Fruit fly (Drosophila melanogaster) whole organism, embryonic: ENCODE measurements around the gene CG1074.

Source experiments
- Bdp1 ChIP-seq: fragments of 200-800 bp; sonication (Bioruptor generic); optimal IDR thresholded peaks from 3 replicates; lab custom pipeline; 2016; ENCODE audit warnings: missing biosample characterization, missing genetic modification characterization
- CG11085 ChIP-seq: fragments of 200-800 bp; sonication (Bioruptor generic); IDR thresholded peaks from 2 replicates; pipeline ENCODE4 v1.3.6; 2022; ENCODE audit warnings: missing biosample characterization, missing genetic modification characterization
- CG11504 ChIP-seq: fragments of 200-800 bp; sonication (Bioruptor generic); optimal IDR thresholded peaks from 3 replicates; lab custom pipeline; 2019; ENCODE audit warnings: missing biosample characterization, mild to moderate bottlenecking, missing genetic modification characterization, moderate library complexity
- CG11695 ChIP-seq: fragments of 200-800 bp; sonication (Bioruptor generic); IDR thresholded peaks from 3 replicates; pipeline ENCODE4 v1.3.6; 2022; ENCODE audit warnings: missing biosample characterization, missing genetic modification characterization
- CG12744 ChIP-seq: fragments of 200-800 bp; sonication (Bioruptor generic); optimal IDR thresholded peaks from 2 replicates; lab custom pipeline; 2016; ENCODE audit warnings: missing biosample characterization, missing genetic modification characterization
- CG13424 ChIP-seq: fragments of 200-800 bp; sonication (Bioruptor generic); optimal IDR thresholded peaks from 2 replicates; lab custom pipeline; 2019; ENCODE audit warnings: missing biosample characterization, mild to moderate bottlenecking, missing genetic modification characterization, moderate library complexity
- CG15514 ChIP-seq: fragments of 200-800 bp; sonication (Bioruptor generic); optimal IDR thresholded peaks from 3 replicates; lab custom pipeline; 2017; ENCODE audit warnings: missing biosample characterization, missing genetic modification characterization, mild to moderate bottlenecking, moderate library complexity, missing genetic modification reagents
- CG16863 ChIP-seq: fragments of 200-800 bp; sonication (Bioruptor generic); optimal IDR thresholded peaks from 3 replicates; lab custom pipeline; 2016; ENCODE audit warnings: missing biosample characterization, missing genetic modification characterization
- CG31365 ChIP-seq: fragments of 200-800 bp; sonication (Bioruptor generic); optimal IDR thresholded peaks from 2 replicates; lab custom pipeline; 2018; ENCODE audit warnings: missing biosample characterization, mild to moderate bottlenecking, missing genetic modification characterization
- CG4617 ChIP-seq: fragments of 200-800 bp; sonication (Bioruptor generic); optimal IDR thresholded peaks from 3 replicates; lab custom pipeline; 2016; ENCODE audit warnings: missing biosample characterization, missing genetic modification characterization, borderline replicate concordance
- CG6654 ChIP-seq: fragments of 200-800 bp; sonication (Bioruptor generic); optimal IDR thresholded peaks from 2 replicates; lab custom pipeline; 2017; ENCODE audit warnings: missing biosample characterization, mild to moderate bottlenecking, missing genetic modification characterization
- CG6765 ChIP-seq: fragments of 200-800 bp; sonication (Bioruptor generic); optimal IDR thresholded peaks from 3 replicates; lab custom pipeline; 2017; ENCODE audit warnings: missing biosample characterization, mild to moderate bottlenecking, missing genetic modification characterization
- CG6791 ChIP-seq: fragments of 200-800 bp; sonication (Bioruptor generic); IDR thresholded peaks from 3 replicates; pipeline ENCODE4 v1.3.6; 2022; ENCODE audit warnings: missing biosample characterization, missing genetic modification characterization; ENCODE audit not compliant: partially characterized antibody
- CG7357 ChIP-seq: fragments of 200-800 bp; sonication (Bioruptor generic); IDR thresholded peaks from 3 replicates; pipeline ENCODE4 v1.3.6; 2022; ENCODE audit warnings: missing biosample characterization, missing genetic modification characterization
- CG7928 ChIP-seq: fragments of 200-800 bp; sonication (Bioruptor generic); optimal IDR thresholded peaks from 2 replicates; lab custom pipeline; 2017; ENCODE audit warnings: missing biosample characterization, mild to moderate bottlenecking, missing genetic modification characterization
- CG7963 ChIP-seq: fragments of 200-800 bp; sonication (Bioruptor generic); IDR thresholded peaks from 3 replicates; pipeline ENCODE4 v1.3.6; 2022; ENCODE audit warnings: missing biosample characterization, missing genetic modification characterization; ENCODE audit not compliant: partially characterized antibody
- CG8089 ChIP-seq: fragments of 200-800 bp; sonication (Bioruptor generic); optimal IDR thresholded peaks from 3 replicates; lab custom pipeline; 2016; ENCODE audit warnings: missing biosample characterization, missing genetic modification characterization
- D19A ChIP-seq: fragments of 200-800 bp; optimal IDR thresholded peaks from 3 replicates; lab custom pipeline; 2019; ENCODE audit warnings: missing biosample characterization, mild to moderate bottlenecking, missing genetic modification characterization, moderate library complexity
- Drgx ChIP-seq: fragments of 200-800 bp; sonication (Bioruptor generic); IDR thresholded peaks from 2 replicates; pipeline ENCODE4 v1.3.6; 2022; ENCODE audit warnings: missing biosample characterization, missing genetic modification characterization
- Ets65A ChIP-seq: fragments of 200-800 bp; sonication (Bioruptor generic); peaks from one replicate; lab custom pipeline; 2016; ENCODE audit warnings: missing biosample characterization, missing genetic modification characterization
- Gsc ChIP-seq: fragments of 200-800 bp; sonication (Bioruptor generic); IDR thresholded peaks from 2 replicates; pipeline ENCODE4 v1.3.6; 2022; ENCODE audit warnings: missing biosample characterization, missing genetic modification characterization
- HHEX ChIP-seq: fragments of 200-800 bp; sonication (Bioruptor generic); optimal IDR thresholded peaks from 3 replicates; lab custom pipeline; 2017; ENCODE audit warnings: missing biosample characterization, mild to moderate bottlenecking, missing genetic modification characterization, missing genetic modification reagents
- HmgD ChIP-seq: fragments of 200-800 bp; sonication (Bioruptor generic); optimal IDR thresholded peaks from 3 replicates; lab custom pipeline; 2016; ENCODE audit warnings: missing biosample characterization, missing genetic modification characterization
- HmgZ ChIP-seq: fragments of 200-800 bp; sonication (Bioruptor generic); optimal IDR thresholded peaks from 2 replicates; lab custom pipeline; 2018; ENCODE audit warnings: missing biosample characterization, mild to moderate bottlenecking, missing genetic modification characterization
- Hmr ChIP-seq: fragments of 200-800 bp; sonication (Bioruptor generic); optimal IDR thresholded peaks from 3 replicates; lab custom pipeline; 2017; ENCODE audit warnings: mild to moderate bottlenecking, missing biosample characterization, missing genetic modification reagents, missing genetic modification characterization
- Lhr ChIP-seq: fragments of 200-800 bp; sonication (Bioruptor generic); optimal IDR thresholded peaks from 3 replicates; lab custom pipeline; 2017; ENCODE audit warnings: mild to moderate bottlenecking, missing biosample characterization, missing genetic modification reagents, missing genetic modification characterization
- Med ChIP-seq: fragments of 200-800 bp; sonication (Bioruptor generic); peaks from one replicate; lab custom pipeline; 2016; ENCODE audit warnings: missing biosample characterization, missing genetic modification characterization, mild to moderate bottlenecking, inconsistent platforms, moderate library complexity
- Sin3A ChIP-seq: fragments of >200 bp; optimal IDR thresholded peaks from 2 replicates; lab custom pipeline; 2018
- Sry-δ ChIP-seq: fragments of 200-800 bp; sonication (Bioruptor generic); optimal IDR thresholded peaks from 2 replicates; lab custom pipeline; 2016; ENCODE audit warnings: missing biosample characterization, missing genetic modification characterization
- Xbp1 ChIP-seq: fragments of 200-800 bp; sonication (Bioruptor generic); optimal IDR thresholded peaks from 3 replicates; lab custom pipeline; 2016; ENCODE audit warnings: missing biosample characterization, mild to moderate bottlenecking, missing genetic modification characterization
- ase ChIP-seq: fragments of 200-800 bp; sonication (Bioruptor generic); IDR thresholded peaks from 3 replicates; pipeline ENCODE4 v1.3.6; 2022; ENCODE audit warnings: missing biosample characterization, missing genetic modification characterization
- bbx ChIP-seq: fragments of 200-800 bp; sonication (Bioruptor generic); IDR thresholded peaks from 2 replicates; pipeline ENCODE4 v1.3.6; 2022; ENCODE audit warnings: missing biosample characterization, missing genetic modification characterization; ENCODE audit not compliant: partially characterized antibody
- chif ChIP-seq, 2 experiments: fragments of 200-800 bp; sonication (Bioruptor generic); optimal IDR thresholded peaks; 3 replicates each; lab custom pipeline; 2016; ENCODE audit warnings: missing biosample characterization in 2 of 2, missing genetic modification characterization in 2 of 2
- ci ChIP-seq: fragments of 200-800 bp; sonication (Bioruptor generic); IDR thresholded peaks from 3 replicates; pipeline ENCODE4 v1.3.6; 2022; ENCODE audit warnings: missing biosample characterization, missing genetic modification characterization
- crol ChIP-seq: fragments of 200-800 bp; sonication (Bioruptor generic); IDR thresholded peaks from 2 replicates; pipeline ENCODE4 v1.3.6; 2022; ENCODE audit warnings: missing biosample characterization, missing genetic modification characterization
- exex ChIP-seq: fragments of 200-800 bp; sonication (Bioruptor generic); optimal IDR thresholded peaks from 4 replicates; lab custom pipeline; 2018; ENCODE audit warnings: missing biosample characterization, mild to moderate bottlenecking, missing genetic modification characterization, moderate library complexity
- gfzf ChIP-seq: fragments of 200-800 bp; sonication (Bioruptor generic); optimal IDR thresholded peaks from 2 replicates; lab custom pipeline; 2016; ENCODE audit warnings: missing biosample characterization, mild to moderate bottlenecking, missing genetic modification characterization, moderate library complexity
- grn ChIP-seq: fragments of 200-800 bp; sonication (Bioruptor generic); optimal IDR thresholded peaks from 3 replicates; lab custom pipeline; 2017; ENCODE audit warnings: missing biosample characterization, missing genetic modification characterization
- inv ChIP-seq: fragments of 200-800 bp; sonication (Bioruptor generic); IDR thresholded peaks from 2 replicates; pipeline ENCODE4 v1.3.6; 2022; ENCODE audit warnings: missing biosample characterization, missing genetic modification characterization; ENCODE audit not compliant: partially characterized antibody
- mirr ChIP-seq: fragments of 200-800 bp; sonication (Bioruptor generic); optimal IDR thresholded peaks from 3 replicates; lab custom pipeline; 2018; ENCODE audit warnings: missing biosample characterization, mild to moderate bottlenecking, missing genetic modification characterization
- nerfin-1 ChIP-seq: fragments of 200-800 bp; sonication (Bioruptor generic); optimal IDR thresholded peaks from 3 replicates; lab custom pipeline; 2019; ENCODE audit warnings: missing biosample characterization, mild to moderate bottlenecking, missing genetic modification characterization, moderate library complexity
- pnt ChIP-seq: fragments of 200-800 bp; sonication (Bioruptor generic); optimal IDR thresholded peaks from 3 replicates; lab custom pipeline; 2016; ENCODE audit warnings: missing biosample characterization, missing genetic modification characterization
- sug ChIP-seq: fragments of 200-800 bp; optimal IDR thresholded peaks from 2 replicates; lab custom pipeline; 2019; ENCODE audit warnings: missing biosample characterization, mild to moderate bottlenecking, missing genetic modification characterization, moderate library complexity
- tll ChIP-seq, 2 experiments: fragments of 200-800 bp in 1 of 2; fragments of >200 bp in 1 of 2; sonication (Bioruptor generic) in 1 of 2; optimal IDR thresholded peaks; 2 replicates each; lab custom pipeline; 2017 to 2019; ENCODE audit warnings: missing biosample characterization in 2 of 2, missing genetic modification characterization in 2 of 2, mild to moderate bottlenecking in 1 of 2, moderate library complexity in 1 of 2
- trem ChIP-seq: fragments of 200-800 bp; optimal IDR thresholded peaks from 3 replicates; lab custom pipeline; 2019; ENCODE audit warnings: missing biosample characterization, mild to moderate bottlenecking, missing genetic modification characterization, moderate library complexity

CG1074 gene

DNA sequence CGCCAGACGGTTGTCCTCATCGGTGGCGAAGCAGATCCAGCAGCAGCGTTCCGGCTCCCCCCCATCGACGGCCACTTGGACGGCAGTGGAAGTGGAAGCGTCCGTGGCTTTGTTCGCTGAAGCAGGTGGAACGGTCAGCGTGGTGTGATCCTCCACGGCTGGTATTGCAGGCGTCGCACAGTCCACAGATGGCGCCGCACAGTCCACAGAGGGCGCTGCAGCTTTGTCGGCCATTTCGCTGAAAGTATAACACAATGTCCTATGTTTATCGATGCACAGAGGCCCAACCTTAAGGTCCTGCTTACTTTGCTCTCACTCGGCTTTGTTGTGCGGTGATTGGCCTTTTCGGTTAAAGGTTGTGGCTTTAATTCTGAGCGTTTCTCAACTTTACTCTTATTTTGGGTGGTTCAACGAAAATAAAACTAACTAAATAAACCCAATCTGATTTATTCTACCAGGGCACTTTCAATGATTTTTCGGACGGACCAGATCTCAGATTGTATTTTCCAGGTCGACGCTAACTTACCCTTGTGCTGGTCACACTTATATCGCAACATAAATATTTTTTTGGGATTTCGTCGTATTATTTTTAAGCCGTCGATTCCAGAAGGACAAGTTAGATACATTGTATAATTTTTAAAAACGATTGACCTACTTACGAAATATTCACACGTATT is 36.2 kb upstream of the CG1074 start, which contains the start of gene CG9855 (continued):
- TF ChIP-seq Xbp1 (GFP tag; lab: Kevin White, UChicago) = no peak
- no peak for TF ChIP-seq CG31365
- no peak for TF ChIP-seq HmgD (GFP tag; lab: Kevin White, UChicago)
- no peak for TF ChIP-seq CG16863
- TF ChIP-seq D19A (tag; lab: Kevin White, UChicago) = no peak
- TF ChIP-seq Sry-δ = peak; percentile 40
- peak; percentile 2 for TF ChIP-seq CG11504 (tag; lab: Kevin White, UChicago)
- TF ChIP-seq CG6765 (GFP tag; lab: Kevin White, UChicago) = no peak
- TF ChIP-seq inv (GFP tag; lab: Robert Waterston, UW) = no peak
- TF ChIP-seq ci (GFP tag; lab: Robert Waterston, UW) = no peak
- TF ChIP-seq HmgZ (tag; lab: Kevin White, UChicago) = peak; percentile 21
- no peak for TF ChIP-seq bbx (GFP tag; lab: Robert Waterston, UW)
- no peak for TF ChIP-seq tll (GFP tag; optimal IDR thresholded peaks at IDR 0.05; lab: Kevin White, UChicago)
- TF ChIP-seq CG7963 (GFP tag; lab: Robert Waterston, UW) = no peak
- no peak for TF ChIP-seq HHEX (GFP tag; lab: Kevin White, UChicago)
- TF ChIP-seq CG13424 = no peak
- peak; percentile 48; the same call in 2 of the 3 replicates for TF ChIP-seq CG6791 (GFP tag; lab: Robert Waterston, UW)
- TF ChIP-seq Ets65A (GFP tag; lab: Kevin White, UChicago) = no peak
- no peak for TF ChIP-seq mirr (GFP tag; lab: Kevin White, UChicago)
- TF ChIP-seq CG15514 = peak; percentile 62
- peak; percentile 8 for TF ChIP-seq nerfin-1
- TF ChIP-seq CG12744 (GFP tag; lab: Kevin White, UChicago) = no peak
- peak; percentile 83 for TF ChIP-seq CG4617
- no peak for TF ChIP-seq Gsc
- TF ChIP-seq trem (tag; lab: Kevin White, UChicago) = peak; percentile 46
- peak; percentile 17 for TF ChIP-seq Hmr (GFP tag; lab: Kevin White, UChicago)
- TF ChIP-seq Lhr = peak; percentile 58
- TF ChIP-seq exex (tag; lab: Kevin White, UChicago) = no peak
- no peak for TF ChIP-seq CG11085 (GFP tag; lab: Robert Waterston, UW)
- TF ChIP-seq CG8089 = no peak
- TF ChIP-seq CG11695 (GFP tag; lab: Robert Waterston, UW) = no peak
- no peak for TF ChIP-seq chif (GFP tag; optimal IDR thresholded peaks at IDR 0.05; lab: Kevin White, UChicago)
- peak; percentile 15 for TF ChIP-seq sug
- TF ChIP-seq Sin3A = peak; percentile 18
- TF ChIP-seq CG7928 = peak; percentile 66
- no peak for TF ChIP-seq Bdp1 (GFP tag; lab: Kevin White, UChicago)
- TF ChIP-seq pnt (GFP tag; lab: Kevin White, UChicago) = no peak
- no peak for TF ChIP-seq grn (GFP tag; lab: Kevin White, UChicago)
- 0 out of 3 replicates have a peak, but pooled peaks have one; percentile 5 for TF ChIP-seq ase (GFP tag; lab: Robert Waterston, UW)
- no peak for TF ChIP-seq CG7357 (GFP tag; lab: Robert Waterston, UW)
- TF ChIP-seq Med = peak; percentile 61
- TF ChIP-seq crol (GFP tag; lab: Robert Waterston, UW) = no peak
- TF ChIP-seq CG6654 (GFP tag; lab: Kevin White, UChicago) = no peak
- TF ChIP-seq Drgx (GFP tag; lab: Robert Waterston, UW) = no peak
- TF ChIP-seq gfzf (GFP tag; lab: Kevin White, UChicago) = peak; percentile 94
